Worm (Caenorhabditis elegans): ENCODE results near the gene T28A8.8.

T28A8.8 gene

ce11 chrIII:13530838-13531237 is 28.2 kb downstream of the T28A8.8 start:
- TF ChIP-seq unc-62 (GFP tag; optimal IDR thresholded peaks at IDR 0.05), result no peak

ce11 chrIII:13534704-13535103 is 32.1 kb downstream of the T28A8.8 start:
- TF ChIP-seq unc-62 (GFP tag; optimal IDR thresholded peaks at IDR 0.05), result no peak

DNA sequence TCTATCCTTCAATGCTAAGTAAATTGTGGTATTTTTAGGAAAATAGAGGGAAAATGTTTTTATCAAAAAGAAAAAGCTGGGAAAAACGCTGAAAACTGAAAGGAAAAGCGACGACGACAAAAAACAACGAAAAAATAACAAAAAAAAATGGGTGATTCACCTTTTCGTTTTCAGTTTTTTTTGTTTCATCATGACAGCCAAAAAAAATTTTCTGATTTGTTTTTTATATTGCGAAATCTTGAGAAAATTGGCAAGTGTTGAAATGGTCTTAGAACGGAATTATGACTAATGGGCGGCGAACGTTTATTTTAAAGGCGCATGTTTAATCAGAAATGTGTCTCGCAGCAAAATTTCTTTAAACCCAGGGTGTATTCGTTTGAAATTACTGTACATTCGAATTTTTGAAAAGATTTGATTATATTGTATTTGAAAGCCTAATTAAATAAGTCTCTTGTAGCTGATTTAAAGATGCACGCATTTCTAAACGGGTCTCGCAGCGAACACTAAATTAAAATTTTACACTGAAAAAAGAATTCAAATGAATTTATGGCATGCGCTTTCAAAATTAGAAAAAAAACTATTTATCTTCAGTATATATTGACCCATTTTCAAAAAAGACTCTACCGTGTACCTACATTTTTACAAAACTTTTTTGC is 33.2 kb downstream of the T28A8.8 start:
- no peak for TF ChIP-seq unc-62 (GFP tag; optimal IDR thresholded peaks at IDR 0.05)

- TF ChIP-seq unc-62 (GFP tag; optimal IDR thresholded peaks at IDR 0.05), result no peak
These were observed 38.2 kb downstream of the T28A8.8 start for ce11 chrIII:13540791-13541190.

ce11 chrIII:13542458-13542857 is 39.8 kb downstream of the T28A8.8 start:
- TF ChIP-seq unc-62 (GFP tag; optimal IDR thresholded peaks at IDR 0.05), result no peak

ce11 chrIII:13543434-13543833 is 40.8 kb downstream of the T28A8.8 start, which contains the start of gene acs-5:
acs-5 (minus strand) TSS chrIII:13543534.
- no peak for TF ChIP-seq unc-62 (GFP tag; optimal IDR thresholded peaks at IDR 0.05)

ce11 chrIII:13544593-13544992 is 42.0 kb downstream of the T28A8.8 start:
- TF ChIP-seq unc-62 (GFP tag; optimal IDR thresholded peaks at IDR 0.05), result no peak

ce11 chrIII:13546537-13546936 is 43.9 kb downstream of the T28A8.8 start, which contains the start of gene Y76A2B.4:
Y76A2B.4 (minus strand) TSS chrIII:13546777.
- TF ChIP-seq unc-62 (GFP tag; optimal IDR thresholded peaks at IDR 0.05), result no peak

DNA sequence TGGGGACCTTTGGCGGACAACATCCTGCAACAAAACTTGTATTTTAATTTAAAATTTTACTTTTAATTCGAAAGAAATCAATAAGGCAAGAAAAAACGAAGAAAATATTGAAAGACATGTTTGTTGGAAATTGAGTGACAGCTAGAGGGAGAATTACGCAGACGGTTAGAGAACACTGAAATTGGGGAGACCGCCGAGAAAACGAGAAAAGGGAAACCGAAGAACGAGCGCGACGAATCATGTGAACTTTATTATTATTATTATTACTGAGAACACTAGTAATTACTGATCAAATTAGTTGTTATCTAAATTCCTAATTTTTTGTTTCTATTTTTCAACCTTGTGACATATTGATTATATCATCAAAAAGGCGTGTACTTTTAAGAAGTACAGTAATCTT is 46.4 kb downstream of the T28A8.8 start, which contains the start of gene mmad-1:
Gene mmad-1, minus strand, starts transcription at position 24 of the 400 bp plus-strand sequence.
- TF ChIP-seq unc-62 (GFP tag; optimal IDR thresholded peaks at IDR 0.05), result no peak

DNA sequence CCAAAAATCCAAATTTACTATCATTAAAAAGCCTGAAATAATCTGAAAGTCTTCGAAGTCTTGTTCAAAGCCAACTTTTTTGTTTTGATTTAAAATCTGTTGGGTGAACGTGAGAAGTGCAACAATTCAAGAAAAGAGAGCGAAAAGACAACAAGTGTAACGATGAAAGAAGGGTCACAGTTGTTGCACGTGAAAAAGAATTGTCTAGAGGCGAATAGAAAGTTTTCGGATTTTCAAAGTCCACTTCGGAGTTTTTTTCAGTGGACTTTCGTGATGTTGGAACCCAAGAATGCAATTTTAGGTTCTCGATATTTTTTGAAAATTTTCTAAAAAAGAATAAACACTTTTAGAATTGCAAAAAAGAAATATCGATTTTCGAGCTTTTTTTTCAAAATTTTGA is 47.3 kb downstream of the T28A8.8 start:
- TF ChIP-seq unc-62 (GFP tag; optimal IDR thresholded peaks at IDR 0.05), result no peak
